Fruit fly (Drosophila melanogaster): Measurements from ENCODE around the gene CG31516.

Gene CG31516

dm6 chr3R:4214601-4215000 lies 5.3 kb downstream of the CG31516 start:
- peak; percentile 60 for TF ChIP-seq Blimp-1 (GFP tag; optimal IDR thresholded peaks at IDR 0.05)
- TF ChIP-seq Spps (tag; optimal IDR thresholded peaks at IDR 0.05): no peak
- no peak for TF ChIP-seq hth (optimal IDR thresholded peaks at IDR 0.05)

DNA sequence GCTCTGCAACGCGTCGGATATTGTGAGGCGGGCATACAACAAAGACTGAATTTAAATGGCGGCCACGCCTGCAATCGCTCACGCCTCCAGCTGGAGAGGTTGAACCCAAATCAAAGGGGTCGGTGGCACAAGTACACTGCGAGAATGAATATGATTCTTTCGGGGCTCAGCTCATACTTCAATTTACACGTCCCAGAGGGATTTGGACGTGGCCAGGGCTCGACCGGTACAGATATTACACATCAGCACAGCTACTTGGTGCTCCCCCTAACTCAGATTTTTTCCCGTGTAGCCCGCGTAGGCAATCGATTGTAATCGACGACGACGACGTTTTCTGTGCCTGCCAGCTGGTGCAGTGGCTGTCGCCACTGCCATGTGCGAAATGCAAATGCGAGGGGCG lies 5.9 kb downstream of the CG31516 start:
- TF ChIP-seq croc (GFP tag; conservative IDR thresholded peaks at IDR 0.05) (peak; percentile 74), CG11398 (GFP tag; optimal IDR thresholded peaks at IDR 0.05) (peak; percentile 68), NK7.1 (GFP tag; optimal IDR thresholded peaks at IDR 0.05) (peak; percentile 47), otp (GFP tag; IDR thresholded peaks at IDR 0.05) (peak; percentile 83), CG9817 (tag; optimal IDR thresholded peaks at IDR 0.05) (peak; percentile 70), Aef1 (GFP tag; IDR thresholded peaks at IDR 0.05) (peak; percentile 90), klu (GFP tag; IDR thresholded peaks at IDR 0.05) (peak; percentile 75), CG18764 (GFP tag; optimal IDR thresholded peaks at IDR 0.05) (peak; percentile 60), CG4854 (GFP tag; optimal IDR thresholded peaks at IDR 0.05) (peak; percentile 8), CG17829 (tag; optimal IDR thresholded peaks at IDR 0.05) (peak; percentile 73), disco-r (GFP tag; optimal IDR thresholded peaks at IDR 0.05) (peak; percentile 11), CG13287 (GFP tag; IDR thresholded peaks at IDR 0.05; ENCODE audit: partially characterized antibody) (no peak), CG7963 (GFP tag; IDR thresholded peaks at IDR 0.05; ENCODE audit: partially characterized antibody) (no peak), zf30C (GFP tag; optimal IDR thresholded peaks at IDR 0.05) (no peak), CG17385 (GFP tag; optimal IDR thresholded peaks at IDR 0.05) (peak; percentile 66), CG42726 (GFP tag; IDR thresholded peaks at IDR 0.05; ENCODE audit: partially characterized antibody) (no peak), stc (GFP tag; IDR thresholded peaks at IDR 0.05) (peak; percentile 88), toy (GFP tag; IDR thresholded peaks at IDR 0.05) (peak; percentile 61; the same call in 1 of the 2 replicates), sob (GFP tag; IDR thresholded peaks at IDR 0.05) (peak; percentile 87), CG8089 (GFP tag; optimal IDR thresholded peaks at IDR 0.05) (peak; percentile 77), corto (GFP tag; optimal IDR thresholded peaks at IDR 0.05) (no peak), az2 (GFP tag; optimal IDR thresholded peaks at IDR 0.05) (peak; percentile 71), ato (GFP tag; IDR thresholded peaks at IDR 0.05; ENCODE audit: partially characterized antibody) (no peak), sna (GFP tag; IDR thresholded peaks at IDR 0.05; ENCODE audit: partially characterized antibody) (no peak), pfk (GFP tag; optimal IDR thresholded peaks at IDR 0.05) (no peak), CG16815 (GFP tag; optimal IDR thresholded peaks at IDR 0.05) (peak; percentile 42), fd3F (GFP tag; optimal IDR thresholded peaks at IDR 0.05) (peak; percentile 54), CG8924 (tag; optimal IDR thresholded peaks at IDR 0.05) (peak; percentile 64), CG10959 (GFP tag; IDR thresholded peaks at IDR 0.05) (peak; percentile 74), CG17568 (GFP tag; optimal IDR thresholded peaks at IDR 0.05) (no peak), yki (optimal IDR thresholded peaks at IDR 0.05) (no peak), btn (GFP tag; optimal IDR thresholded peaks at IDR 0.05) (peak; percentile 69), Dref (GFP tag; IDR thresholded peaks at IDR 0.05) (no peak), CG2120 (GFP tag; optimal IDR thresholded peaks at IDR 0.05) (peak; percentile 60), nom (GFP tag; optimal IDR thresholded peaks at IDR 0.05) (peak; percentile 79), CG4730 (GFP tag; IDR thresholded peaks at IDR 0.05) (peak; percentile 75), CG9609 (GFP tag; optimal IDR thresholded peaks at IDR 0.05) (peak; percentile 70), gt (GFP tag; IDR thresholded peaks at IDR 0.05) (peak; percentile 75; the same call in 1 of the 2 replicates), CG31224 (GFP tag; IDR thresholded peaks at IDR 0.05) (peak; percentile 75), dimm (GFP tag; IDR thresholded peaks at IDR 0.05) (peak; percentile 77), CG14710 (tag; optimal IDR thresholded peaks at IDR 0.05) (peak; percentile 23), hbn (GFP tag; IDR thresholded peaks at IDR 0.05; ENCODE audit: partially characterized antibody) (no peak), CG17186 (GFP tag; optimal IDR thresholded peaks at IDR 0.05) (peak; percentile 44), CG33213 (GFP tag; optimal IDR thresholded peaks at IDR 0.05) (peak; percentile 73), onecut (GFP tag; IDR thresholded peaks at IDR 0.05) (peak; percentile 84), CG6272 (GFP tag; IDR thresholded peaks at IDR 0.05) (peak; percentile 83), CG8944 (GFP tag; optimal IDR thresholded peaks at IDR 0.05) (peak; percentile 68)
